Worm (Caenorhabditis elegans) whole organism, late embryonic: ENCODE measurements around the gene rin-1.

Experiments used
- ceh-18 ChIP-seq: sonication (generic microtip); optimal IDR thresholded peaks from 2 replicates; lab custom pipeline; 2016; ENCODE audit warnings: missing genetic modification characterization, missing compliant biosample characterization
- ceh-19 ChIP-seq: fragments of 200-800 bp; sonication (Bioruptor generic); optimal IDR thresholded peaks from 2 replicates; lab custom pipeline; 2018; ENCODE audit warnings: mild to moderate bottlenecking, missing genetic modification characterization, missing compliant biosample characterization
- ceh-30 ChIP-seq: fragments of 150-350 bp; optimal IDR thresholded peaks from 2 replicates; lab custom pipeline; 2014; ENCODE audit warnings: missing biosample characterization, missing genetic modification characterization
- ceh-31 ChIP-seq: sonication (generic microtip); optimal IDR thresholded peaks from 2 replicates; lab custom pipeline; 2016; ENCODE audit warnings: missing genetic modification characterization, missing compliant biosample characterization
- ceh-34 ChIP-seq: sonication (generic microtip); optimal IDR thresholded peaks from 2 replicates; lab custom pipeline; 2016; ENCODE audit warnings: mild to moderate bottlenecking, missing genetic modification characterization, missing compliant biosample characterization
- ceh-45 ChIP-seq: fragments of 200-800 bp; sonication (Bioruptor generic); IDR thresholded peaks from 2 replicates; pipeline ENCODE4 v1.3.6; 2022; ENCODE audit warnings: missing genetic modification reagents, missing genetic modification characterization, missing compliant biosample characterization
- dve-1 ChIP-seq: sonication (generic microtip); optimal IDR thresholded peaks from 2 replicates; lab custom pipeline; 2017; ENCODE audit warnings: antibody characterized with exemption, mild to moderate bottlenecking, missing genetic modification characterization, missing compliant biosample characterization
- elt-2 ChIP-seq: sonication (generic microtip); optimal IDR thresholded peaks from 2 replicates; lab custom pipeline; 2016; ENCODE audit warnings: missing genetic modification reagents, missing genetic modification characterization, missing compliant biosample characterization
- elt-4 ChIP-seq: sonication (generic microtip); optimal IDR thresholded peaks from 2 replicates; lab custom pipeline; 2016; ENCODE audit warnings: missing genetic modification characterization, missing compliant biosample characterization
- fkh-10 ChIP-seq: fragments of 150-350 bp; optimal IDR thresholded peaks from 2 replicates; lab custom pipeline; 2014; ENCODE audit warnings: missing biosample characterization, missing genetic modification reagents, missing genetic modification characterization
- hlh-13 ChIP-seq: fragments of 200-800 bp; sonication (Bioruptor generic); optimal IDR thresholded peaks from 2 replicates; lab custom pipeline; 2018; ENCODE audit warnings: mild to moderate bottlenecking, missing genetic modification characterization, missing compliant biosample characterization
- hlh-30 ChIP-seq: sonication (generic microtip); optimal IDR thresholded peaks from 2 replicates; lab custom pipeline; 2017; ENCODE audit warnings: antibody characterized with exemption, missing genetic modification characterization, missing compliant biosample characterization; ENCODE audit not compliant: insufficient read depth
- hlh-8 ChIP-seq: sonication (generic microtip); optimal IDR thresholded peaks from 2 replicates; lab custom pipeline; 2016; ENCODE audit warnings: missing genotype, missing genetic modification characterization, missing compliant biosample characterization
- madf-2 ChIP-seq: sonication (generic microtip); optimal IDR thresholded peaks from 2 replicates; lab custom pipeline; 2017; ENCODE audit warnings: missing genetic modification characterization, missing compliant biosample characterization
- nfya-1 ChIP-seq: sonication (generic microtip); optimal IDR thresholded peaks from 2 replicates; lab custom pipeline; 2017; ENCODE audit warnings: missing genetic modification characterization, mild to moderate bottlenecking, missing compliant biosample characterization, antibody characterized with exemption, moderate library complexity
- npax-4 ChIP-seq: sonication (generic microtip); optimal IDR thresholded peaks from 2 replicates; lab custom pipeline; 2016; ENCODE audit warnings: missing genetic modification characterization, missing compliant biosample characterization
- pag-3 ChIP-seq: sonication (generic microtip); optimal IDR thresholded peaks from 2 replicates; lab custom pipeline; 2016; ENCODE audit warnings: missing compliant biosample characterization, missing genetic modification characterization, borderline replicate concordance
- pha-4 ChIP-seq: fragments of 150-350 bp; optimal IDR thresholded peaks from 2 replicates; lab custom pipeline; 2018; ENCODE audit warnings: missing biosample characterization, missing genetic modification reagents, missing genetic modification characterization
- pqm-1 ChIP-seq: sonication (generic microtip); optimal IDR thresholded peaks from 2 replicates; lab custom pipeline; 2016; ENCODE audit warnings: missing genetic modification characterization, missing compliant biosample characterization
- rnt-1 ChIP-seq: sonication (generic microtip); optimal IDR thresholded peaks from 2 replicates; lab custom pipeline; 2016; ENCODE audit warnings: missing genetic modification characterization, missing compliant biosample characterization
- syd-9 ChIP-seq: sonication (generic microtip); optimal IDR thresholded peaks from 2 replicates; lab custom pipeline; 2016; ENCODE audit warnings: mild to moderate bottlenecking, missing genetic modification characterization, moderate library complexity, missing compliant biosample characterization
- tbx-2 ChIP-seq: sonication (generic microtip); optimal IDR thresholded peaks from 2 replicates; lab custom pipeline; 2016; ENCODE audit warnings: missing genetic modification characterization, missing compliant biosample characterization
- unc-42 ChIP-seq: sonication (generic microtip); optimal IDR thresholded peaks from 2 replicates; lab custom pipeline; 2016; ENCODE audit warnings: missing genotype, missing genetic modification characterization, missing compliant biosample characterization
- unc-55 ChIP-seq: sonication (generic microtip); optimal IDR thresholded peaks from 2 replicates; lab custom pipeline; 2017; ENCODE audit warnings: missing biosample characterization, missing genetic modification reagents, missing genetic modification characterization
- zip-5 ChIP-seq: sonication (generic microtip); optimal IDR thresholded peaks from 2 replicates; lab custom pipeline; 2016; ENCODE audit warnings: missing genetic modification characterization, missing compliant biosample characterization
- ztf-16 ChIP-seq: sonication (generic microtip); optimal IDR thresholded peaks from 2 replicates; lab custom pipeline; 2017; ENCODE audit warnings: missing genetic modification characterization, missing compliant biosample characterization

rin-1 gene

DNA sequence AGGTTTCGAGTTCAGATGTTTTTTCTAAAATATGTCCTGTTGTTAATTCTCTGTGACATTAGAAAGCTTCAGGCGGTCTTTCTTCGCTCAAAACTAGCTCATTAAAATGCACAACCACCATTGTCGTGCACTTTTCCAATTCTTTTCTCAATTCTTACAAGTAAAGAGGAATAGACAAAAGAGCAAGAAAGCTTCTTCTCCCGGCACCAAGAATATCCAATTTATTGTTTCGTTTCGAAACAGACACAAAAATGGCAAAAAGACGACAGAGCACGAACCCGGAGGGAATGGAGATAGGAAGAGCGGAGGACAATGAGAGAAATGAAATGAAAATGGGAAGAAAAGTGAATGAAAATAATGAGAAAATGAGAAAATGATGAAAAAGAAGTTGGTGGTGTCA, 37.2 kb upstream of the rin-1 start:
- TF ChIP-seq pha-4, result no peak
- no peak for TF ChIP-seq ceh-30
- TF ChIP-seq zip-5 (tag; lab: Kevin White, UChicago), result no peak
- peak; percentile 6 for TF ChIP-seq unc-42

DNA sequence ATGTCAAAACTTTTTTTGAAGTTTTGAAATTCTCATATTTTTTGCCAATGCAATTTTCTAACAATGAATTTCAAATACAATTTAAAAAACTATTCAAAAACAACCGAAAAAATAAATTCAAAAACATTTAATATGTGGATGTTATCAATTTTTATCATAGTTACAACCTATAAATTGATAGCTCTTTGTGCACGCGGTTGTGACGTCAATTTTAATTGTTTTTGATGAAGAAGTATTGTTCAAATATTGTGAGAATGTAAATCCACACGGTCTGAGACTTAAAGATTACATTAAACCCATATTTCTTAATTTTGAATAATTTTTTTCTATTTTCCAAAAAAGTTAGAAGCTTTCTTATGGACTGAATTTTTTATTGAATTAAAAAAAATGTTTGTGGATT, 36.6 kb upstream of the rin-1 start:
- TF ChIP-seq ztf-16 (tag; lab: Kevin White, UChicago) (no peak), ceh-45 (no peak), dve-1 (tag; lab: Kevin White, UChicago) (no peak), pag-3 (no peak), elt-2 (tag; lab: Kevin White, UChicago) (peak; percentile 15)

DNA sequence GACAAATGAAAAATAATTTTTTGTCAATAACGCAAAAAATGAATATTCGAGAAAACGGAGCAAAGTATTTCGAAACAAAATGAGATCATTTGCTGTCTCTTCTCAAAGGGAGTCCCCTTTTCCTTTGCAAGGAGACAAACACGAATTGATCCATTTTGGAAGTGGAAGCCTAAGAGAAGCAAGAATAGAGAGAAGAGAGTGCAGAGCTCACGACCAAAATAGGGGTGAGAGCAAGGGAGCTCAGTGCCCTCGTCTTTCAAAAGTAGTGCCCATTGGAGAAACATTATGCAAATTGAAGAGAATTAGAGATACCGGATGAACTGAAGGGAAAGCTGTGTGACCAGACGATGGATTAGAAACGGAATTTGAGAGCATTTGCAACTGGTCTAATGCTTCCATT, 35.8 kb upstream of the rin-1 start:
- TF ChIP-seq unc-42 (peak; percentile 60), ceh-34 (tag; lab: Kevin White, UChicago) (peak; percentile 44), ceh-31 (tag; lab: Kevin White, UChicago) (peak; percentile 51), npax-4 (tag; lab: Kevin White, UChicago) (no peak), tbx-2 (peak; percentile 39)

DNA sequence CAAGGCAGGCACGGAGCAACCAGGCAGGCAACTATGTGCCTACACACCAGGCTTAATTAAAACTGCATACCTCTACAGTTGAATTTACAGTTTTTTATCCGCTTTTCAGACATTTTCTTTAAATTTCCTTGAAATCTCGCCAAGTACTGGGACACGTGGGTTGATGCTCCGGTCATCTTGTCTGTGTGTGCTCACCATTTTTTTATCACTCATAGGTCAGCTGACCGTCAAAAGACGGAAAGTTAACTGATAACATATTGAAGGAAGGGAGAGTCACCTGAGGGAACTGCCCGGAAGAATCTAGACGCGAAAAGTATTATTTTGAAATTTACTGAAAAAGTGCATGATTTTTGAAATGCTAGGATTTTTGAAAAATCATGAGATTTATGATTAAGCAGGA, 35.1 kb upstream of the rin-1 start:
- no peak for TF ChIP-seq ceh-34 (tag; lab: Kevin White, UChicago)
- peak; percentile 72 for TF ChIP-seq elt-2 (tag; lab: Kevin White, UChicago)
- TF ChIP-seq hlh-30 (tag; lab: Kevin White, UChicago), result peak; percentile 47
- TF ChIP-seq, all 69 proteins: peak for 2

DNA sequence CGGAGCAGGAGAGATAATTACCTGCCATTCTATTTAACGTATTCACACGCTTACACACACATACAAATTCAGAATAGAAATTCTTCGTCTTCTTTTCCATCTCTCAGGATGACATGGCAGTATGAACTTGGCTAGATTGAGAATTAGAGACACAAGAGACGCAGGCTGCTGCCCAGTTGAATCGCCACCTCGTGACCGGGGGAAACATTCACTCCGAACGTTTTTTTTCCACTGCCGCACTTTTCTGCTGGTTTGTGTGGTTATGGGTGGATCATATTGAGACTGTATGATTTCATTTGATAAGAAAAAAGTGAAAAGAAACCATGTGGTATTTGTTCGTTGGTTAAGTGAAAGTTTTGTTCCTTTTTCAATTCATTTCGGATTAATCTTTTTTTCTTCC, 34.2 kb upstream of the rin-1 start:
- TF ChIP-seq rnt-1 (tag; lab: Kevin White, UChicago), result no peak
- TF ChIP-seq nfya-1 (tag; lab: Kevin White, UChicago), result peak; percentile 32
- TF ChIP-seq ceh-31 (tag; lab: Kevin White, UChicago), result peak; percentile 10
- TF ChIP-seq hlh-30 (tag; lab: Kevin White, UChicago), result peak; percentile 89
- no peak for TF ChIP-seq ceh-19 (GFP tag; lab: Kevin White, UChicago)

DNA sequence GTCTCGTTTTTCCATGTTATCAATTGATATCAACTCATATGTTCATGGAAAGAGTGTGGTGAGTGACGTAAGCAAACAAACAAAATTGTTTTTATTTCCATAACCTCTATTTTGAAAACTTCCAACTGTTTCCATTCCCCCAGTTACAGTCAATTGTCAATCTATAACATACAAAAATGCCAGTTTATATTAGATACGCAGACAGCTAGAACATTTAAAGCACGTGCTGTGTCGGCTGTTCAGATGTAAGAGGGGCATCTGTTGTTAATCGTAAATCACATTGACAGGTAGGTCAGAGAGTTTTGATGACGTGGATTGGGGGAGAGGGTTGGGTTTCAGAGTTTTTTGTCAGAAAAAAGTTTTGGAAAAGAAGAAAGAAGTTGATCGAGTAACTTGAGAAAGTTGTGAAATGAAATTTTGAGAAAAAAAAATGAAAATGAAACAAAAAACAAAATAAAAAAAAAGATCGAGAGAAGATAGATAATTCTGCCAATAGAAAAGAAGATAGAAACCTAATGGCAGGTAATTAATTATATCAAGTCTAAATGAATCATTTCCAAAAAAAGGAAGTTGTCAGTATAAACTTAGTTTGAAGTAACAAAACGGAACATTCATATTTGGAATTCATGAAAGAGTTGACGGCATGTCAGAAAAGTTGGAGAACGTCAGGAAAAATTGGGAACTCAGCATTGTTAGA, 33.3 kb upstream of the rin-1 start:
- peak; percentile 99 for TF ChIP-seq unc-55
- peak; percentile 13 for TF ChIP-seq hlh-8
- no peak for TF ChIP-seq hlh-13 (GFP tag; lab: Kevin White, UChicago)
- no peak for TF ChIP-seq pqm-1 (tag; lab: Kevin White, UChicago)
- TF ChIP-seq hlh-30 (tag; lab: Kevin White, UChicago), result peak; percentile 87
- TF ChIP-seq ceh-18 (tag; lab: Kevin White, UChicago), result peak; percentile 61
- peak; percentile 36 for TF ChIP-seq rnt-1 (tag; lab: Kevin White, UChicago)
- peak; percentile 31 for TF ChIP-seq nfya-1 (tag; lab: Kevin White, UChicago)
- TF ChIP-seq, all 69 proteins: peak for 6

DNA sequence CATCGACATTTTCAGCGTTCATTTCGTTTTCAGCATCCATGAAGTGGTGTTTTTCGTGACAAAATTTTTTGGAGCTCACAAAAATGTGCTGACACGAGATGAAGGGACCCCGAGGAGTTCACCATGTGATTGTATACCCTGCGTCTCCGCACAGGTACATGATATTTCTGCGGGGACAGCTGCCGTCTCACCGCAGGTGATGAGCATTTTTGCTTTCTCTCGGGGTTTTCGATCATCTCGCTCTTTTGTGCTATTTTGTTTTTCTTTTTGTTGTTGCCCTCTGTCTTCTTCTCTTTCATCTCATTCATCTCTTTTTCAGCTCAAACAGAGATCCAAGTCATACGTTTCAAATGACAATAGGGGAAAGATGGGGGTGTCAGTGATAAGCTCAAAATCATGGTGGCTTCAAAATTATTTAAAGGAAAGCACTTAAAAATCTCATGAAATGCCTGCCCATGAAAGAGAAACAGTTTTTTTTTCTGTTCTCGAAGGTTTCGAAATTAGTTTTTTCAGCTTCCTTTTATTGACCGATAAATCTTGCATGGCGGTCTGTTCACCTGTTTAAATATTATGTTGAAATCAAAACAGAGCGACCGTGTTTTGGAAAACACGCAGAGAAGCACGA, 32.0 kb upstream of the rin-1 start, which contains the start of gene ret-1:
Gene ret-1 (minus strand): TSS at position 123 of the 625 bp plus-strand sequence.
- TF ChIP-seq syd-9 (no peak), rnt-1 (tag; lab: Kevin White, UChicago) (peak; percentile 78), npax-4 (tag; lab: Kevin White, UChicago) (no peak), hlh-30 (tag; lab: Kevin White, UChicago) (peak; percentile 83), ceh-18 (tag; lab: Kevin White, UChicago) (peak; percentile 6), fkh-10 (GFP tag; lab: Kevin White, UChicago) (no peak), unc-55 (peak; percentile 45), madf-2 (tag; lab: Kevin White, UChicago) (peak; percentile 8), nfya-1 (tag; lab: Kevin White, UChicago) (no peak), elt-4 (no peak)
- TF ChIP-seq, all 69 proteins: peak for 5
